Fruit fly (Drosophila melanogaster) whole organism, embryonic: ENCODE results near the gene Dfd.
A peak's percentile ranks its signal among the peaks of the same experiment; 100 is the strongest.

ENCODE experiments used
- Atf-2 ChIP-seq: fragments of 200-800 bp; sonication (Bioruptor generic); optimal IDR thresholded peaks from 2 replicates; lab custom pipeline; 2016; ENCODE audit warnings: missing biosample characterization, missing genetic modification characterization
- Awh ChIP-seq: fragments of 200-800 bp; sonication (Bioruptor generic); IDR thresholded peaks from 2 replicates; pipeline ENCODE4, ENCODE4 v1.3.6; 2022; ENCODE audit warnings: missing biosample characterization, missing genetic modification characterization
- Blimp-1 ChIP-seq: fragments of 200-800 bp; sonication (Bioruptor generic); optimal IDR thresholded peaks from 3 replicates; lab custom pipeline; 2018; ENCODE audit warnings: missing biosample characterization, missing genetic modification characterization, mild to moderate bottlenecking, moderate library complexity, missing genetic modification reagents
- CG10321 ChIP-seq: fragments of 200-800 bp; sonication (Bioruptor generic); IDR thresholded peaks from 2 replicates; pipeline ENCODE4 v1.3.6; 2022; ENCODE audit warnings: missing biosample characterization, missing genetic modification characterization
- CG12104 ChIP-seq: fragments of 200-800 bp; sonication (Bioruptor generic); optimal IDR thresholded peaks from 3 replicates; lab custom pipeline; 2016; ENCODE audit warnings: missing biosample characterization, missing genetic modification characterization
- CG1233 ChIP-seq: fragments of 200-800 bp; sonication (Bioruptor generic); optimal IDR thresholded peaks from 4 replicates; lab custom pipeline; 2018; ENCODE audit warnings: missing biosample characterization, mild to moderate bottlenecking, missing genetic modification characterization
- CG13287 ChIP-seq: fragments of 200-800 bp; sonication (Bioruptor generic); IDR thresholded peaks from 2 replicates; pipeline ENCODE4 v1.3.6; 2022; ENCODE audit warnings: missing biosample characterization, missing genetic modification characterization; ENCODE audit not compliant: partially characterized antibody
- CG14710 ChIP-seq: fragments of 200-800 bp; sonication (Bioruptor generic); optimal IDR thresholded peaks from 3 replicates; lab custom pipeline; 2019; ENCODE audit warnings: missing biosample characterization, mild to moderate bottlenecking, missing genetic modification characterization, moderate library complexity
- CG15479 ChIP-seq: fragments of 200-800 bp; sonication (Bioruptor generic); optimal IDR thresholded peaks from 3 replicates; lab custom pipeline; 2019; ENCODE audit warnings: missing biosample characterization, mild to moderate bottlenecking, missing genetic modification characterization, moderate library complexity
- CG18476 ChIP-seq: fragments of 200-800 bp; sonication (Bioruptor generic); optimal IDR thresholded peaks from 2 replicates; lab custom pipeline; 2016; ENCODE audit warnings: missing biosample characterization, mild to moderate bottlenecking, missing genetic modification characterization
- CG30431 ChIP-seq: fragments of 200-800 bp; sonication (Bioruptor generic); optimal IDR thresholded peaks from 2 replicates; lab custom pipeline; 2017; ENCODE audit warnings: missing biosample characterization, missing genetic modification characterization
- CG31365 ChIP-seq: fragments of 200-800 bp; sonication (Bioruptor generic); optimal IDR thresholded peaks from 2 replicates; lab custom pipeline; 2018; ENCODE audit warnings: missing biosample characterization, mild to moderate bottlenecking, missing genetic modification characterization
- CG4328 ChIP-seq: fragments of 200-800 bp; sonication (Bioruptor generic); optimal IDR thresholded peaks from 3 replicates; lab custom pipeline; 2017; ENCODE audit warnings: missing biosample characterization, missing genetic modification reagents, missing genetic modification characterization
- CG4360 ChIP-seq: fragments of 200-800 bp; sonication (Bioruptor generic); IDR thresholded peaks from 2 replicates; pipeline ENCODE4 v1.3.6; 2022; ENCODE audit warnings: missing biosample characterization, missing genetic modification characterization
- CG43689 ChIP-seq: fragments of 200-800 bp; sonication (Bioruptor generic); IDR thresholded peaks from 2 replicates; pipeline ENCODE4 v1.3.6; 2022; ENCODE audit warnings: missing biosample characterization, missing genetic modification characterization
- CG4617 ChIP-seq: fragments of 200-800 bp; sonication (Bioruptor generic); optimal IDR thresholded peaks from 3 replicates; lab custom pipeline; 2016; ENCODE audit warnings: missing biosample characterization, missing genetic modification characterization, borderline replicate concordance
- CG4854 ChIP-seq: fragments of 200-800 bp; sonication (Bioruptor generic); optimal IDR thresholded peaks from 2 replicates; lab custom pipeline; 2016; ENCODE audit warnings: missing biosample characterization, missing genetic modification characterization, inconsistent platforms
- CG6689 ChIP-seq: fragments of 200-800 bp; sonication (Bioruptor generic); IDR thresholded peaks from 2 replicates; pipeline ENCODE4 v1.3.6; 2022; ENCODE audit warnings: missing biosample characterization, missing genetic modification characterization
- CG7928 ChIP-seq: fragments of 200-800 bp; sonication (Bioruptor generic); optimal IDR thresholded peaks from 2 replicates; lab custom pipeline; 2017; ENCODE audit warnings: missing biosample characterization, mild to moderate bottlenecking, missing genetic modification characterization
- CG8089 ChIP-seq: fragments of 200-800 bp; sonication (Bioruptor generic); optimal IDR thresholded peaks from 3 replicates; lab custom pipeline; 2016; ENCODE audit warnings: missing biosample characterization, missing genetic modification characterization
- CG8478 ChIP-seq: fragments of >200 bp; optimal IDR thresholded peaks from 2 replicates; lab custom pipeline; 2018
- CG8924 ChIP-seq: fragments of 200-800 bp; optimal IDR thresholded peaks from 3 replicates; lab custom pipeline; 2019; ENCODE audit warnings: missing biosample characterization, mild to moderate bottlenecking, missing genetic modification characterization, moderate library complexity
- CG8944 ChIP-seq: fragments of 200-800 bp; sonication (Bioruptor generic); optimal IDR thresholded peaks from 3 replicates; lab custom pipeline; 2016; ENCODE audit warnings: missing biosample characterization, missing genetic modification characterization
- Dp ChIP-seq: fragments of 200-800 bp; sonication (Bioruptor generic); optimal IDR thresholded peaks from 2 replicates; lab custom pipeline; 2018; ENCODE audit warnings: missing biosample characterization, mild to moderate bottlenecking, missing genetic modification characterization, moderate library complexity
- E2f2 ChIP-seq: fragments of 200-800 bp; sonication (Bioruptor generic); IDR thresholded peaks from 2 replicates; pipeline ENCODE4 v1.3.6; 2022; ENCODE audit warnings: missing biosample characterization, missing genetic modification characterization
- HHEX ChIP-seq: fragments of 200-800 bp; sonication (Bioruptor generic); optimal IDR thresholded peaks from 3 replicates; lab custom pipeline; 2017; ENCODE audit warnings: missing biosample characterization, mild to moderate bottlenecking, missing genetic modification characterization, missing genetic modification reagents
- HLHmδ ChIP-seq: fragments of 200-800 bp; sonication (Bioruptor generic); optimal IDR thresholded peaks from 2 replicates; lab custom pipeline; 2018; ENCODE audit warnings: missing biosample characterization, mild to moderate bottlenecking, missing genetic modification characterization, moderate library complexity
- Hr51 ChIP-seq, 2 experiments: fragments of 200-800 bp; sonication (Bioruptor generic); optimal IDR thresholded peaks; 2 replicates in 1 of 2; 3 replicates in 1 of 2; lab custom pipeline; 2016 to 2018; ENCODE audit warnings: missing biosample characterization in 2 of 2, missing genetic modification characterization in 2 of 2, mild to moderate bottlenecking in 1 of 2, moderate library complexity in 1 of 2
- Lim3 ChIP-seq: fragments of 200-800 bp; sonication (Bioruptor generic); IDR thresholded peaks from 2 replicates; pipeline ENCODE4 v1.3.6; 2022; ENCODE audit warnings: missing biosample characterization, missing genetic modification characterization
- Meics ChIP-seq: fragments of 200-800 bp; sonication (Bioruptor generic); optimal IDR thresholded peaks from 2 replicates; lab custom pipeline; 2017; ENCODE audit warnings: missing biosample characterization, mild to moderate bottlenecking, missing genetic modification characterization
- Nf-YC ChIP-seq: fragments of 200-800 bp; optimal IDR thresholded peaks from 3 replicates; lab custom pipeline; 2019; ENCODE audit warnings: missing biosample characterization, mild to moderate bottlenecking, missing genetic modification characterization, moderate library complexity
- Oaz ChIP-seq: fragments of 200-800 bp; sonication (Bioruptor generic); IDR thresholded peaks from 2 replicates; pipeline ENCODE4 v1.3.6; 2022; ENCODE audit warnings: missing biosample characterization, missing genetic modification characterization
- YL-1 ChIP-seq: fragments of 200-800 bp; sonication (Bioruptor generic); optimal IDR thresholded peaks from 3 replicates; lab custom pipeline; 2017; ENCODE audit warnings: missing biosample characterization, mild to moderate bottlenecking, missing genetic modification characterization
- al ChIP-seq: fragments of 200-800 bp; sonication (Bioruptor generic); IDR thresholded peaks from 2 replicates; pipeline ENCODE4 v1.3.6; 2022; ENCODE audit warnings: missing biosample characterization, missing genetic modification characterization
- bowl ChIP-seq: fragments of 200-800 bp; sonication (Bioruptor generic); IDR thresholded peaks from 2 replicates; pipeline ENCODE4 v1.3.6; 2022; ENCODE audit warnings: missing biosample characterization, missing genetic modification characterization
- chinmo ChIP-seq: fragments of 200-800 bp; sonication (Bioruptor generic); IDR thresholded peaks from 4 replicates; pipeline ENCODE4 v1.3.6; 2022; ENCODE audit warnings: missing biosample characterization, missing genetic modification characterization; ENCODE audit not compliant: partially characterized antibody
- crp ChIP-seq, 2 experiments: fragments of 200-800 bp; sonication (Bioruptor generic); optimal IDR thresholded peaks; 2 replicates in 1 of 2; 3 replicates in 1 of 2; lab custom pipeline; 2017; ENCODE audit warnings: missing biosample characterization in 2 of 2, missing genetic modification characterization in 2 of 2, mild to moderate bottlenecking in 1 of 2, moderate library complexity in 1 of 2
- esg ChIP-seq: fragments of 200-800 bp; sonication (Bioruptor generic); conservative IDR thresholded peaks from 2 replicates; pipeline ENCODE4 v1.3.6; 2022; ENCODE audit warnings: missing biosample characterization, missing genetic modification characterization
- fd3F ChIP-seq: fragments of 200-800 bp; sonication (Bioruptor generic); optimal IDR thresholded peaks from 2 replicates; lab custom pipeline; 2018; ENCODE audit warnings: missing biosample characterization, mild to moderate bottlenecking, missing genetic modification characterization, moderate library complexity
- grau ChIP-seq: fragments of 200-800 bp; optimal IDR thresholded peaks from 3 replicates; lab custom pipeline; 2019; ENCODE audit warnings: missing biosample characterization, mild to moderate bottlenecking, missing genetic modification characterization, moderate library complexity
- gsb-n ChIP-seq: fragments of 200-800 bp; sonication (Bioruptor generic); optimal IDR thresholded peaks from 3 replicates; lab custom pipeline; 2018; ENCODE audit warnings: missing biosample characterization, mild to moderate bottlenecking, missing genetic modification characterization
- kni ChIP-seq: fragments of 200-800 bp; sonication (Bioruptor generic); optimal IDR thresholded peaks from 3 replicates; lab custom pipeline; 2017; ENCODE audit warnings: mild to moderate bottlenecking, missing biosample characterization, missing genetic modification reagents, missing genetic modification characterization
- onecut ChIP-seq: fragments of 200-800 bp; sonication (Bioruptor generic); IDR thresholded peaks from 2 replicates; pipeline ENCODE4 v1.3.6; 2022; ENCODE audit warnings: missing biosample characterization, missing genetic modification characterization
- pho ChIP-seq: fragments of 200-800 bp; sonication (Bioruptor generic); optimal IDR thresholded peaks from 2 replicates; lab custom pipeline; 2016; ENCODE audit warnings: missing biosample characterization, missing genetic modification characterization
- phol ChIP-seq: fragments of 200-800 bp; sonication (Bioruptor generic); optimal IDR thresholded peaks from 3 replicates; lab custom pipeline; 2018; ENCODE audit warnings: missing biosample characterization, mild to moderate bottlenecking, missing genetic modification characterization, moderate library complexity
- scrt ChIP-seq: fragments of 200-800 bp; sonication (Bioruptor generic); optimal IDR thresholded peaks from 2 replicates; lab custom pipeline; 2018; ENCODE audit warnings: missing biosample characterization, mild to moderate bottlenecking, missing genetic modification characterization, moderate library complexity
- sens-2 ChIP-seq: fragments of 200-800 bp; sonication (Bioruptor generic); IDR thresholded peaks from 2 replicates; pipeline ENCODE4 v1.3.6; 2022; ENCODE audit warnings: missing biosample characterization, missing genetic modification characterization
- tgo ChIP-seq: fragments of 200-800 bp; sonication (Bioruptor generic); IDR thresholded peaks from 3 replicates; pipeline ENCODE4 v1.3.6; 2022; ENCODE audit warnings: missing biosample characterization, missing genetic modification characterization
- twi ChIP-seq: fragments of 200-800 bp; optimal IDR thresholded peaks from 2 replicates; lab custom pipeline; 2019; ENCODE audit warnings: missing biosample characterization, mild to moderate bottlenecking, missing genetic modification characterization, moderate library complexity
- wdn ChIP-seq: fragments of 200-800 bp; sonication (Bioruptor generic); IDR thresholded peaks from 2 replicates; pipeline ENCODE4 v1.3.6; 2022; ENCODE audit warnings: missing biosample characterization, missing genetic modification characterization
- wek ChIP-seq: fragments of 200-800 bp; sonication (Bioruptor generic); optimal IDR thresholded peaks from 3 replicates; lab custom pipeline; 2018; ENCODE audit warnings: missing biosample characterization, mild to moderate bottlenecking, missing genetic modification characterization, moderate library complexity
- wor ChIP-seq: fragments of 200-800 bp; sonication (Bioruptor generic); IDR thresholded peaks from 2 replicates; pipeline ENCODE4 v1.3.6; 2022; ENCODE audit warnings: missing biosample characterization, missing genetic modification characterization

The Dfd gene

DNA sequence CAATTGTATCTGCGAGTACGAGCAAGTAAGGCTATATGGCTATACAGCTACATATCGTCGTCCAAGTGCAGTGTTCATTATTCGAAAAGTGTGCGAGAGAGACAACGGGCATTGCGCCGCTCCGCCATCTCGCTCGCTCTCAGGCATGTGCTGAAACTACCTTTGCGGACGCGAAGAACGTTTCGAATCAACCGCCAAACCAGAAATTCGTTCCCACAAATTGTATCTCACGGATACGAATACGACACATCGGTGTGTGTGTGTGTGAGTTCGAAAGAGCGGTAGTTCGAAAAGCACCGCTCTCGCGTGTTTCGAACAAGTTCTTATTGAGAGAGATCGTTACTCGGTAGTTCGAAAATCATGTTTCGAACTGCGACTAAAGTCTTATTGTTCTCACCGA lies 57.0 kb downstream of the Dfd start (continued):
- TF ChIP-seq CG6689 (GFP tag; lab: Robert Waterston, UW) = no peak
- TF ChIP-seq al (GFP tag; lab: Robert Waterston, UW) = no peak
- no peak for TF ChIP-seq tgo (GFP tag; lab: Robert Waterston, UW)
- TF ChIP-seq phol = no peak
- TF ChIP-seq twi (tag; lab: Kevin White, UChicago) = peak; percentile 28
- peak; percentile 26 for TF ChIP-seq gsb-n (tag; lab: Kevin White, UChicago)
- no peak for TF ChIP-seq Blimp-1
- peak; percentile 97 for TF ChIP-seq Nf-YC (tag; lab: Kevin White, UChicago)
- TF ChIP-seq CG14710 = no peak
- no peak for TF ChIP-seq CG8089 (GFP tag; lab: Kevin White, UChicago)
- no peak for TF ChIP-seq CG4617
- TF ChIP-seq CG31365 (tag; lab: Kevin White, UChicago) = no peak
- TF ChIP-seq CG12104 = no peak
- peak; percentile 96 for TF ChIP-seq CG8478 (lab: Kevin White, UChicago)
- no peak for TF ChIP-seq CG4360
- peak; percentile 96 for TF ChIP-seq CG10321 (GFP tag; lab: Robert Waterston, UW)
- no peak for TF ChIP-seq wek (GFP tag; lab: Kevin White, UChicago)
- TF ChIP-seq Dp (GFP tag; lab: Kevin White, UChicago) = peak; percentile 38
- TF ChIP-seq Lim3 (GFP tag; lab: Robert Waterston, UW) = no peak
- peak; percentile 71 for TF ChIP-seq E2f2 (GFP tag; lab: Robert Waterston, UW)
- TF ChIP-seq HLHmδ (GFP tag; lab: Kevin White, UChicago) = no peak
- no peak for TF ChIP-seq wor
- no peak for TF ChIP-seq Awh (GFP tag; lab: Robert Waterston, UW)
- no peak for TF ChIP-seq CG7928
- no peak for TF ChIP-seq wdn (GFP tag; lab: Robert Waterston, UW)
- TF ChIP-seq CG13287 (GFP tag; lab: Robert Waterston, UW) = no peak; the same call in 1 of the 2 replicates
- no peak for TF ChIP-seq crp (GFP tag; optimal IDR thresholded peaks at IDR 0.05; lab: Kevin White, UChicago)
- no peak for TF ChIP-seq Oaz
- TF ChIP-seq Hr51 (GFP tag; optimal IDR thresholded peaks at IDR 0.05; lab: Kevin White, UChicago) = no peak
- TF ChIP-seq pho (GFP tag; lab: Kevin White, UChicago) = no peak
- no peak for TF ChIP-seq fd3F
- TF ChIP-seq CG15479 (GFP tag; lab: Kevin White, UChicago) = peak; percentile 60
- no peak for TF ChIP-seq bowl (GFP tag; lab: Robert Waterston, UW)
- no peak for TF ChIP-seq CG8924
- TF ChIP-seq CG43689 = no peak
- TF ChIP-seq Atf-2 (GFP tag; lab: Kevin White, UChicago) = no peak
- TF ChIP-seq YL-1 (GFP tag; lab: Kevin White, UChicago) = no peak
- TF ChIP-seq esg = no peak
- TF ChIP-seq CG18476 (GFP tag; lab: Kevin White, UChicago) = no peak
- no peak for TF ChIP-seq HHEX
- peak; percentile 92 for TF ChIP-seq chinmo (GFP tag; lab: Robert Waterston, UW)
- TF ChIP-seq Meics (GFP tag; lab: Kevin White, UChicago) = no peak
- no peak for TF ChIP-seq CG4854
- TF ChIP-seq CG30431 = no peak
- TF ChIP-seq sens-2 (GFP tag; lab: Robert Waterston, UW) = no peak
- no peak for TF ChIP-seq CG1233 (GFP tag; lab: Kevin White, UChicago)
- no peak for TF ChIP-seq grau (tag; lab: Kevin White, UChicago)
- TF ChIP-seq kni = peak; percentile 71
- TF ChIP-seq onecut = no peak
- no peak for TF ChIP-seq scrt (GFP tag; lab: Kevin White, UChicago)
- TF ChIP-seq CG4328 (GFP tag; lab: Kevin White, UChicago) = no peak
- no peak for TF ChIP-seq CG8944 (GFP tag; lab: Kevin White, UChicago)
